Worm (Caenorhabditis elegans): ENCODE data around the gene nst-1.
A peak's percentile ranks its signal among the peaks of the same experiment; 100 is the strongest.

nst-1 gene

ce11 chrII:8283158-8283717 lies at the start of gene nst-1, which contains the start of gene cct-4:
Gene nst-1 (minus strand): TSS chrII:8283208.
Gene cct-4 (plus strand): TSS chrII:8283667.
- TF ChIP-seq blmp-1 (tag; optimal IDR thresholded peaks at IDR 0.05) (peak; percentile 17), elt-3 (tag; optimal IDR thresholded peaks at IDR 0.05) (peak in 1 of 6 experiments; percentile 45), sox-4 (tag; optimal IDR thresholded peaks at IDR 0.05) (no peak), efl-1 (optimal IDR thresholded peaks at IDR 0.05) (peak; percentile 41 to 58), efl-1 (GFP tag; optimal IDR thresholded peaks at IDR 0.05 in 1 of 2) (peak; percentile 47 to 82), mab-9 (GFP tag; IDR thresholded peaks at IDR 0.05) (no peak), nhr-237 (tag; optimal IDR thresholded peaks at IDR 0.05) (no peak), lin-35 (GFP tag; optimal IDR thresholded peaks at IDR 0.05) (peak; percentile 47 to 49), C04F5.9 (tag; optimal IDR thresholded peaks at IDR 0.05) (no peak), mep-1 (tag; optimal IDR thresholded peaks at IDR 0.05) (peak; percentile 70), ces-1 (GFP tag; optimal IDR thresholded peaks at IDR 0.05) (no peak), pqm-1 (tag; optimal IDR thresholded peaks at IDR 0.05) (no peak), alr-1 (tag; optimal IDR thresholded peaks at IDR 0.05; ENCODE audit: borderline replicate concordance) (no peak), mdl-1 (tag; optimal IDR thresholded peaks at IDR 0.05) (no peak), snu-23 (GFP tag; optimal IDR thresholded peaks at IDR 0.05) (peak; percentile 21), ztf-11 (tag; optimal IDR thresholded peaks at IDR 0.05) (no peak), sup-37 (GFP tag; optimal IDR thresholded peaks at IDR 0.05) (no peak), irx-1 (tag; optimal IDR thresholded peaks at IDR 0.05) (no peak), fos-1 (tag; optimal IDR thresholded peaks at IDR 0.05) (no peak), nhr-84 (tag; optimal IDR thresholded peaks at IDR 0.05) (no peak), elt-2 (tag; optimal IDR thresholded peaks at IDR 0.05) (no peak), tbx-2 (tag; optimal IDR thresholded peaks at IDR 0.05) (no peak), mef-2 (tag; optimal IDR thresholded peaks at IDR 0.05) (no peak), unc-86 (tag; optimal IDR thresholded peaks at IDR 0.05) (no peak), fkh-8 (tag; optimal IDR thresholded peaks at IDR 0.05) (no peak), pax-3 (tag; optimal IDR thresholded peaks at IDR 0.05) (no peak), snpc-4 (tag; optimal IDR thresholded peaks at IDR 0.05) (no peak), aly-2 (tag; optimal IDR thresholded peaks at IDR 0.05) (no peak), C16A3.4 (tag; optimal IDR thresholded peaks at IDR 0.05) (peak; percentile 17), grh-1 (GFP tag; IDR thresholded peaks at IDR 0.05) (no peak), xbp-1 (tag; optimal IDR thresholded peaks at IDR 0.05) (no peak), jun-1 (tag; optimal IDR thresholded peaks at IDR 0.05) (no peak), F16B12.6 (tag; optimal IDR thresholded peaks at IDR 0.05) (peak; percentile 6), unc-30 (tag; optimal IDR thresholded peaks at IDR 0.05) (no peak), skn-1 (tag; optimal IDR thresholded peaks at IDR 0.05) (peak; percentile 18), egl-27 (tag; optimal IDR thresholded peaks at IDR 0.05) (no peak), dpl-1 (GFP tag; optimal IDR thresholded peaks at IDR 0.05) (peak; percentile 1 to 63 (median 40)), vab-15 (tag; optimal IDR thresholded peaks at IDR 0.05) (no peak), nhr-20 (tag; optimal IDR thresholded peaks at IDR 0.05) (no peak), lsy-2 (tag; optimal IDR thresholded peaks at IDR 0.05) (peak; percentile 36 to 67), dsc-1 (tag; optimal IDR thresholded peaks at IDR 0.05) (no peak), swsn-7 (tag; optimal IDR thresholded peaks at IDR 0.05) (no peak), nhr-11 (tag; optimal IDR thresholded peaks at IDR 0.05) (no peak), fkh-10 (GFP tag; optimal IDR thresholded peaks at IDR 0.05) (no peak), nhr-71 (tag; optimal IDR thresholded peaks at IDR 0.05) (peak; percentile 12), hlh-17 (GFP tag; optimal IDR thresholded peaks at IDR 0.05; ENCODE audit: borderline replicate concordance) (no peak), nhr-76 (tag; optimal IDR thresholded peaks at IDR 0.05) (no peak), hlh-4 (tag; optimal IDR thresholded peaks at IDR 0.05) (no peak), nhr-12 (tag; optimal IDR thresholded peaks at IDR 0.05) (no peak), ceh-88 (GFP tag; IDR thresholded peaks at IDR 0.05) (no peak), zag-1 (tag; optimal IDR thresholded peaks at IDR 0.05) (no peak), nhr-47 (tag; optimal IDR thresholded peaks at IDR 0.05) (no peak), ama-1 (optimal IDR thresholded peaks at IDR 0.05) (no peak), lin-14 (GFP tag; optimal IDR thresholded peaks at IDR 0.05) (no peak)
